Fruit fly (Drosophila melanogaster): ENCODE data around the gene Nelf-A.

The Nelf-A gene

DNA sequence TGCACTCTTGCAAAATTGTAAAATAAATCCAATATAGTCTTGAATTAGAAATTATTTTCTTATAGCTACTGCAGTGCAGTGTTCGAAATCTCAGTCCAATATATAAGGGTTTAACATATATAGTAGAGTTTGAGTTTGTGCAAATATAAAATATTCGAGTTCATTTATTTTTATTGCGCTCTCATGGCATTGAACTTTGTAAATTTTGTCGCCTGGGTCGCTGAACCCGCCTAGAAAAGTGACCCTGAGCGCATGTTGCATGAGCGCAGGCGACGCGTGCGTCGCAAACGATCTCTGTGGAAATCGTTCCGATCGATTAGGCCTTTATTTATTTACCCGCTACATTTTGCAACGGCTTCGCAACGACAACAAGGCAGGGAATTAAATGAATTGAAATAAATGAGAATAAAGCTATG is 23.5 kb upstream of the Nelf-A start (continued):
- TF ChIP-seq CG17359 (tag; optimal IDR thresholded peaks at IDR 0.05) (no peak), NFAT (GFP tag; IDR thresholded peaks at IDR 0.05) (no peak), ara (GFP tag; IDR thresholded peaks at IDR 0.05) (no peak; the same call in 1 of the 2 replicates), CG31224 (GFP tag; IDR thresholded peaks at IDR 0.05) (no peak), br (optimal IDR thresholded peaks at IDR 0.05) (no peak), btn (GFP tag; optimal IDR thresholded peaks at IDR 0.05) (no peak), Nf-YC (tag; optimal IDR thresholded peaks at IDR 0.05) (no peak), CG17829 (tag; optimal IDR thresholded peaks at IDR 0.05) (peak; percentile 23), Dp (GFP tag; optimal IDR thresholded peaks at IDR 0.05) (no peak), CG2129 (GFP tag; IDR thresholded peaks at IDR 0.05; ENCODE audit: partially characterized antibody) (no peak), CG12391 (tag; optimal IDR thresholded peaks at IDR 0.05) (peak; percentile 66), bab2 (GFP tag; optimal IDR thresholded peaks at IDR 0.05) (peak; percentile 28), ems (GFP tag; optimal IDR thresholded peaks at IDR 0.05) (no peak), pfk (GFP tag; optimal IDR thresholded peaks at IDR 0.05) (no peak), Hmr (GFP tag; optimal IDR thresholded peaks at IDR 0.05) (no peak), Sry-δ (GFP tag; optimal IDR thresholded peaks at IDR 0.05) (no peak), Deaf1 (tag; optimal IDR thresholded peaks at IDR 0.05) (no peak), CG2678 (tag; optimal IDR thresholded peaks at IDR 0.05) (no peak), Ets97D (GFP tag; optimal IDR thresholded peaks at IDR 0.05) (no peak), Aef1 (GFP tag; IDR thresholded peaks at IDR 0.05) (0 out of 3 replicates have a peak, but pooled peaks have one; percentile 12), CG18764 (GFP tag; optimal IDR thresholded peaks at IDR 0.05) (no peak), lov (optimal IDR thresholded peaks at IDR 0.05) (no peak), lov (GFP tag; IDR thresholded peaks at IDR 0.05) (no peak), ato (GFP tag; IDR thresholded peaks at IDR 0.05; ENCODE audit: partially characterized antibody) (no peak), CG12942 (GFP tag; optimal IDR thresholded peaks at IDR 0.05) (no peak), CG2199 (GFP tag; IDR thresholded peaks at IDR 0.05) (0 out of 3 replicates have a peak, but pooled peaks have one; percentile 62), CG4328 (GFP tag; optimal IDR thresholded peaks at IDR 0.05) (no peak), Sry-β (GFP tag; optimal IDR thresholded peaks at IDR 0.05) (no peak), seq (GFP tag; IDR thresholded peaks at IDR 0.05) (peak; percentile 37; the same call in 1 of the 2 replicates), CG3995 (GFP tag; optimal IDR thresholded peaks at IDR 0.05) (no peak), chinmo (GFP tag; IDR thresholded peaks at IDR 0.05; ENCODE audit: partially characterized antibody) (no peak), ken (GFP tag; IDR thresholded peaks at IDR 0.05) (peak; percentile 16; the same call in 1 of the 3 replicates), onecut (GFP tag; IDR thresholded peaks at IDR 0.05) (no peak; the same call in 1 of the 2 replicates), lmd (GFP tag; IDR thresholded peaks at IDR 0.05) (peak; percentile 42; the same call in 1 of the 2 replicates), CG7271 (tag; optimal IDR thresholded peaks at IDR 0.05) (no peak), PHDP (tag; optimal IDR thresholded peaks at IDR 0.05) (peak; percentile 6), CG33213 (GFP tag; optimal IDR thresholded peaks at IDR 0.05) (no peak), Bgb (GFP tag; IDR thresholded peaks at IDR 0.05; ENCODE audit: partially characterized antibody) (no peak), CG34376 (GFP tag; optimal IDR thresholded peaks at IDR 0.05) (no peak), CG30020 (tag; optimal IDR thresholded peaks at IDR 0.05) (no peak), CG6654 (GFP tag; optimal IDR thresholded peaks at IDR 0.05) (no peak), CG10431 (GFP tag; optimal IDR thresholded peaks at IDR 0.05) (no peak), Mad (GFP tag; optimal IDR thresholded peaks at IDR 0.05) (no peak), CG15479 (GFP tag; optimal IDR thresholded peaks at IDR 0.05) (no peak), Mrtf (GFP tag; IDR thresholded peaks at IDR 0.05) (peak; percentile 17; the same call in 1 of the 3 replicates), wek (GFP tag; optimal IDR thresholded peaks at IDR 0.05) (no peak), CG10321 (GFP tag; IDR thresholded peaks at IDR 0.05) (no peak), vvl (GFP tag; IDR thresholded peaks at IDR 0.05) (0 out of 2 replicates have a peak, but pooled peaks have one; percentile 12), row (GFP tag; IDR thresholded peaks at IDR 0.05) (peak; percentile 53), wor (GFP tag; IDR thresholded peaks at IDR 0.05) (0 out of 2 replicates have a peak, but pooled peaks have one; percentile 18), CG7745 (tag; optimal IDR thresholded peaks at IDR 0.05) (no peak)
